Worm (Caenorhabditis elegans) whole organism, young adult: Measurements from ENCODE around the gene srw-94.
A peak's percentile ranks its signal among the peaks of the same experiment; 100 is the strongest.

Experiments used
- F22D6.2 ChIP-seq: sonication (generic microtip); optimal IDR thresholded peaks from 2 replicates; lab custom pipeline; 2016; ENCODE audit warnings: mild to moderate bottlenecking, missing genetic modification characterization, missing compliant biosample characterization
- F33H1.4 ChIP-seq: fragments of 200-800 bp; sonication (Bioruptor generic); IDR thresholded peaks from 2 replicates; pipeline ENCODE4 v1.3.6; 2022; ENCODE audit warnings: missing genetic modification reagents, missing genetic modification characterization, missing compliant biosample characterization
- aptf-2 ChIP-seq: fragments of 200-800 bp; sonication (Bioruptor generic); conservative IDR thresholded peaks from 2 replicates; pipeline ENCODE4 v1.3.6; 2022; ENCODE audit warnings: missing genetic modification reagents, missing genetic modification characterization, missing compliant biosample characterization
- ceh-40 ChIP-seq: fragments of 200-800 bp; sonication (Bioruptor generic); IDR thresholded peaks from 2 replicates; pipeline ENCODE4 v1.3.6; 2022; ENCODE audit warnings: missing genetic modification characterization, missing compliant biosample characterization
- egrh-3 ChIP-seq: fragments of 200-800 bp; sonication (Bioruptor generic); IDR thresholded peaks from 2 replicates; pipeline ENCODE4 v1.3.6; 2022; ENCODE audit warnings: missing genetic modification reagents, missing genetic modification characterization, missing compliant biosample characterization
- hmg-1.2 ChIP-seq: fragments of 200-800 bp; sonication (Bioruptor generic); IDR thresholded peaks from 2 replicates; pipeline ENCODE4 v1.3.6; 2022; ENCODE audit warnings: missing genetic modification reagents, missing genetic modification characterization, missing compliant biosample characterization
- lin-54 ChIP-seq: fragments of 200-800 bp; sonication (Bioruptor generic); optimal IDR thresholded peaks from 2 replicates; lab custom pipeline; 2018; ENCODE audit warnings: mild to moderate bottlenecking, missing genetic modification characterization, missing compliant biosample characterization
- madf-8 ChIP-seq: fragments of 200-800 bp; sonication (Bioruptor generic); conservative IDR thresholded peaks from 2 replicates; pipeline ENCODE4 v1.3.6; 2022; ENCODE audit warnings: missing genetic modification reagents, missing genetic modification characterization, missing compliant biosample characterization
- snpc-4 ChIP-seq, 5 experiments: fragments of 150-350 bp in 1 of 5; sonication (generic microtip) in 4 of 5; optimal IDR thresholded peaks; 2 replicates each; lab custom pipeline; 2014 to 2018; ENCODE audit warnings: missing genetic modification characterization in 5 of 5, missing biosample characterization in 3 of 5, antibody characterized with exemption in 2 of 5, mild to moderate bottlenecking in 2 of 5, missing compliant biosample characterization in 2 of 5, missing genotype in 2 of 5, moderate library complexity in 2 of 5, missing genetic modification reagents in 1 of 5
- tlf-1 ChIP-seq: fragments of 200-800 bp; sonication (Bioruptor generic); optimal IDR thresholded peaks from 2 replicates; lab custom pipeline; 2018; ENCODE audit warnings: mild to moderate bottlenecking, missing genetic modification characterization, missing compliant biosample characterization
- zfh-2 ChIP-seq: fragments of 200-800 bp; sonication (Bioruptor generic); conservative IDR thresholded peaks from 2 replicates; pipeline ENCODE4 v1.3.6; 2022; ENCODE audit warnings: missing genetic modification reagents, missing genetic modification characterization, missing compliant biosample characterization
- ztf-28 ChIP-seq: fragments of 200-800 bp; sonication (Bioruptor generic); IDR thresholded peaks from 2 replicates; pipeline ENCODE4 v1.3.6; 2022; ENCODE audit warnings: missing genetic modification reagents, missing genetic modification characterization, missing compliant biosample characterization

- TF ChIP-seq madf-8 (GFP tag; lab: Robert Waterston, UW) (no peak), egrh-3 (no peak), tlf-1 (no peak), lin-54 (no peak), aptf-2 (GFP tag; lab: Robert Waterston, UW) (no peak), F33H1.4 (GFP tag; lab: Robert Waterston, UW) (no peak), ztf-28 (GFP tag; lab: Robert Waterston, UW) (no peak), snpc-4 (GFP tag; optimal IDR thresholded peaks at IDR 0.05; lab: Kevin White, UChicago) (peak; percentile 15), snpc-4 (tag; optimal IDR thresholded peaks at IDR 0.05; lab: Kevin White, UChicago) (peak in 2 of 4 experiments; percentile 6 to 58), zfh-2 (GFP tag; lab: Robert Waterston, UW) (no peak), ceh-40 (no peak), F22D6.2 (no peak), hmg-1.2 (GFP tag; lab: Robert Waterston, UW) (no peak)
Observed at ce11 chrIV:4799114-4799513, 15.2 kb upstream of the srw-94 start, which contains the start of gene eor-1.
